Fruit fly (Drosophila melanogaster) whole organism, embryonic: ENCODE data around the gene CG31321.

Experiments
- Ada2b ChIP-seq: fragments of 200-800 bp; sonication (Bioruptor generic); IDR thresholded peaks from 2 replicates; pipeline ENCODE4 v1.3.6; 2022; ENCODE audit warnings: missing biosample characterization, missing genetic modification characterization
- CG10209 ChIP-seq: fragments of 200-800 bp; sonication (Bioruptor generic); optimal IDR thresholded peaks from 3 replicates; lab custom pipeline; 2017; ENCODE audit warnings: missing biosample characterization, mild to moderate bottlenecking, missing genetic modification characterization, missing genetic modification reagents
- CG10979 ChIP-seq: fragments of 200-800 bp; sonication (Bioruptor generic); optimal IDR thresholded peaks from 2 replicates; lab custom pipeline; 2018; ENCODE audit warnings: missing biosample characterization, mild to moderate bottlenecking, missing genetic modification characterization, moderate library complexity
- CG12071 ChIP-seq: fragments of 200-800 bp; sonication (Bioruptor generic); optimal IDR thresholded peaks from 3 replicates; lab custom pipeline; 2018; ENCODE audit warnings: missing biosample characterization, mild to moderate bottlenecking, missing genetic modification characterization
- CG12219 ChIP-seq: fragments of 200-800 bp; sonication (Bioruptor generic); optimal IDR thresholded peaks from 3 replicates; lab custom pipeline; 2018; ENCODE audit warnings: missing biosample characterization, mild to moderate bottlenecking, missing genetic modification characterization
- CG15011 ChIP-seq: fragments of 200-800 bp; sonication (Bioruptor generic); optimal IDR thresholded peaks from 3 replicates; lab custom pipeline; 2018; ENCODE audit warnings: missing biosample characterization, mild to moderate bottlenecking, missing genetic modification characterization
- CG16813 ChIP-seq: fragments of 200-800 bp; sonication (Bioruptor generic); IDR thresholded peaks from 3 replicates; pipeline ENCODE4 v1.3.6; 2022; ENCODE audit warnings: missing biosample characterization, missing genetic modification characterization; ENCODE audit not compliant: partially characterized antibody
- CG2120 ChIP-seq: fragments of 200-800 bp; sonication (Bioruptor generic); optimal IDR thresholded peaks from 3 replicates; lab custom pipeline; 2016; ENCODE audit warnings: missing biosample characterization, missing genetic modification characterization
- CG31224 ChIP-seq: fragments of 200-800 bp; sonication (Bioruptor generic); IDR thresholded peaks from 2 replicates; pipeline ENCODE4 v1.3.6; 2022; ENCODE audit warnings: missing biosample characterization, missing genetic modification characterization
- CG3163 ChIP-seq: fragments of 200-800 bp; sonication (Bioruptor generic); optimal IDR thresholded peaks from 3 replicates; lab custom pipeline; 2016; ENCODE audit warnings: missing biosample characterization, missing genetic modification characterization
- CG3281 ChIP-seq: fragments of 200-800 bp; sonication (Bioruptor generic); optimal IDR thresholded peaks from 3 replicates; lab custom pipeline; 2017; ENCODE audit warnings: missing biosample characterization, mild to moderate bottlenecking, missing genetic modification characterization
- CG34376 ChIP-seq: fragments of 200-800 bp; sonication (Bioruptor generic); optimal IDR thresholded peaks from 2 replicates; lab custom pipeline; 2018; ENCODE audit warnings: missing biosample characterization, mild to moderate bottlenecking, missing genetic modification characterization
- CG5953 ChIP-seq: fragments of 200-800 bp; sonication (Bioruptor generic); IDR thresholded peaks from 2 replicates; pipeline ENCODE4 v1.3.6; 2022; ENCODE audit warnings: missing biosample characterization, missing genetic modification characterization
- CG6254 ChIP-seq: fragments of 200-800 bp; sonication (Bioruptor generic); optimal IDR thresholded peaks from 3 replicates; lab custom pipeline; 2017; ENCODE audit warnings: mild to moderate bottlenecking, missing biosample characterization, missing genetic modification reagents, missing genetic modification characterization
- CG7372 ChIP-seq: fragments of 200-800 bp; sonication (Bioruptor generic); IDR thresholded peaks from 2 replicates; pipeline ENCODE4 v1.3.6; 2022; ENCODE audit warnings: missing biosample characterization, missing genetic modification characterization
- CG7839 ChIP-seq: fragments of 200-800 bp; sonication (Bioruptor generic); optimal IDR thresholded peaks from 3 replicates; lab custom pipeline; 2018; ENCODE audit warnings: missing biosample characterization, mild to moderate bottlenecking, missing genetic modification characterization, moderate library complexity
- CG8290 ChIP-seq, 3 experiments: fragments of 200-800 bp; sonication (Bioruptor generic); optimal IDR thresholded peaks; 2 replicates each; lab custom pipeline; 2016 to 2019; ENCODE audit warnings: missing biosample characterization in 3 of 3, missing genetic modification characterization in 3 of 3, mild to moderate bottlenecking in 2 of 3, moderate library complexity in 1 of 3
- CG9437 ChIP-seq: fragments of 200-800 bp; sonication (Bioruptor generic); optimal IDR thresholded peaks from 2 replicates; lab custom pipeline; 2018; ENCODE audit warnings: missing biosample characterization, mild to moderate bottlenecking, missing genetic modification characterization
- Chrac-16 ChIP-seq: fragments of 200-800 bp; sonication (Bioruptor generic); optimal IDR thresholded peaks from 3 replicates; lab custom pipeline; 2016; ENCODE audit warnings: missing biosample characterization, missing genetic modification characterization
- D19A ChIP-seq: fragments of 200-800 bp; optimal IDR thresholded peaks from 3 replicates; lab custom pipeline; 2019; ENCODE audit warnings: missing biosample characterization, mild to moderate bottlenecking, missing genetic modification characterization, moderate library complexity
- Dll ChIP-seq: fragments of 200-800 bp; sonication (Bioruptor generic); IDR thresholded peaks from 4 replicates; pipeline ENCODE4 v1.3.6; 2022; ENCODE audit warnings: missing biosample characterization, missing genetic modification characterization; ENCODE audit not compliant: partially characterized antibody
- Dref ChIP-seq: fragments of 200-800 bp; sonication (Bioruptor generic); IDR thresholded peaks from 2 replicates; pipeline ENCODE4 v1.3.6; 2022; ENCODE audit warnings: missing biosample characterization, missing genetic modification characterization
- Eip74EF ChIP-seq, 2 experiments: fragments of 200-800 bp in 1 of 2; fragments of >200 bp in 1 of 2; sonication (Bioruptor generic) in 1 of 2; optimal IDR thresholded peaks; 2 replicates each; lab custom pipeline; 2017 to 2019; ENCODE audit warnings: missing biosample characterization in 2 of 2, missing genetic modification characterization in 2 of 2, mild to moderate bottlenecking in 1 of 2, moderate library complexity in 1 of 2
- H15 ChIP-seq: fragments of 200-800 bp; sonication (Bioruptor generic); IDR thresholded peaks from 3 replicates; pipeline ENCODE4 v1.3.6; 2022; ENCODE audit warnings: missing biosample characterization, missing genetic modification characterization
- HLHmδ ChIP-seq: fragments of 200-800 bp; sonication (Bioruptor generic); optimal IDR thresholded peaks from 2 replicates; lab custom pipeline; 2018; ENCODE audit warnings: missing biosample characterization, mild to moderate bottlenecking, missing genetic modification characterization, moderate library complexity
- Hr78 ChIP-seq, 2 experiments: fragments of 200-800 bp in 1 of 2; fragments of >200 bp in 1 of 2; sonication (Bioruptor generic) in 1 of 2; optimal IDR thresholded peaks; 2 replicates each; lab custom pipeline; 2017 to 2019; ENCODE audit warnings: missing biosample characterization in 2 of 2, missing genetic modification characterization in 2 of 2, mild to moderate bottlenecking in 1 of 2, moderate library complexity in 1 of 2
- MTF-1 ChIP-seq: fragments of 200-800 bp; sonication (Bioruptor generic); optimal IDR thresholded peaks from 2 replicates; lab custom pipeline; 2018; ENCODE audit warnings: missing biosample characterization, mild to moderate bottlenecking, missing genetic modification characterization, borderline replicate concordance
- Mrtf ChIP-seq: fragments of 200-800 bp; sonication (Bioruptor generic); IDR thresholded peaks from 3 replicates; pipeline ENCODE4 v1.3.6; 2022; ENCODE audit warnings: missing biosample characterization, missing genetic modification characterization
- Ptx1 ChIP-seq: fragments of 200-800 bp; sonication (Bioruptor generic); IDR thresholded peaks from 2 replicates; pipeline ENCODE4 v1.3.6; 2022; ENCODE audit warnings: missing biosample characterization, missing genetic modification characterization
- Side ChIP-seq: fragments of 200-800 bp; sonication (Bioruptor generic); optimal IDR thresholded peaks from 2 replicates; lab custom pipeline; 2016; ENCODE audit warnings: missing biosample characterization, missing genetic modification characterization
- Six4 ChIP-seq: fragments of 200-800 bp; sonication (Bioruptor generic); optimal IDR thresholded peaks from 2 replicates; lab custom pipeline; 2016; ENCODE audit warnings: missing biosample characterization, missing genetic modification characterization
- Xrp1 ChIP-seq: fragments of 200-800 bp; sonication (Bioruptor generic); IDR thresholded peaks from 2 replicates; pipeline ENCODE4 v1.3.6; 2022; ENCODE audit warnings: missing biosample characterization, missing genetic modification characterization
- crc ChIP-seq: fragments of 200-800 bp; sonication (Bioruptor generic); optimal IDR thresholded peaks from 2 replicates; lab custom pipeline; 2016; ENCODE audit warnings: missing biosample characterization, missing genetic modification characterization
- dimm ChIP-seq: fragments of 200-800 bp; sonication (Bioruptor generic); IDR thresholded peaks from 2 replicates; pipeline ENCODE4 v1.3.6; 2022; ENCODE audit warnings: missing biosample characterization, missing genetic modification characterization
- dysf ChIP-seq: fragments of 200-800 bp; sonication (Bioruptor generic); IDR thresholded peaks from 3 replicates; pipeline ENCODE4 v1.3.6; 2022; ENCODE audit warnings: missing biosample characterization, missing genetic modification characterization
- ems ChIP-seq: fragments of 200-800 bp; sonication (Bioruptor generic); optimal IDR thresholded peaks from 3 replicates; lab custom pipeline; 2016; ENCODE audit warnings: missing biosample characterization, missing genetic modification characterization
- eve ChIP-seq, 2 experiments: fragments of >200 bp; optimal IDR thresholded peaks; 2 replicates each; lab custom pipeline; 2017; ENCODE audit warnings: missing biosample characterization in 2 of 2, missing genetic modification characterization in 2 of 2
- gce ChIP-seq: fragments of 200-800 bp; sonication (Bioruptor generic); IDR thresholded peaks from 3 replicates; pipeline ENCODE4 v1.3.6; 2022; ENCODE audit warnings: missing biosample characterization, missing genetic modification characterization
- ham ChIP-seq: fragments of 200-800 bp; sonication (Bioruptor generic); IDR thresholded peaks from 2 replicates; pipeline ENCODE4 v1.3.6; 2022; ENCODE audit warnings: missing biosample characterization, missing genetic modification characterization
- hb ChIP-seq: fragments of 200-800 bp; sonication (Bioruptor generic); IDR thresholded peaks from 3 replicates; pipeline ENCODE4 v1.3.6; 2022; ENCODE audit warnings: missing biosample characterization, missing genetic modification characterization; ENCODE audit not compliant: partially characterized antibody
- her ChIP-seq: fragments of 200-800 bp; sonication (Bioruptor generic); optimal IDR thresholded peaks from 2 replicates; lab custom pipeline; 2016; ENCODE audit warnings: missing biosample characterization, missing genetic modification characterization
- hkb ChIP-seq, 2 experiments: fragments of 200-800 bp in 1 of 2; fragments of >200 bp in 1 of 2; sonication (Bioruptor generic) in 1 of 2; IDR thresholded peaks in 1 of 2; optimal IDR thresholded peaks in 1 of 2; 2 replicates each; pipeline versions ENCODE4 v1.3.6 to Lab custom; 2017 to 2022; ENCODE audit warnings: missing biosample characterization in 1 of 2, missing genetic modification characterization in 1 of 2
- jing ChIP-seq: fragments of 200-800 bp; sonication (Bioruptor generic); optimal IDR thresholded peaks from 2 replicates; lab custom pipeline; 2018; ENCODE audit warnings: missing biosample characterization, mild to moderate bottlenecking, missing genetic modification characterization
- ken ChIP-seq: fragments of 200-800 bp; sonication (Bioruptor generic); IDR thresholded peaks from 3 replicates; pipeline ENCODE4 v1.3.6; 2022; ENCODE audit warnings: missing biosample characterization, missing genetic modification characterization
- kni ChIP-seq: fragments of 200-800 bp; sonication (Bioruptor generic); optimal IDR thresholded peaks from 3 replicates; lab custom pipeline; 2017; ENCODE audit warnings: mild to moderate bottlenecking, missing biosample characterization, missing genetic modification reagents, missing genetic modification characterization
- nerfin-2 ChIP-seq: fragments of 200-800 bp; sonication (Bioruptor generic); IDR thresholded peaks from 2 replicates; pipeline ENCODE4 v1.3.6; 2022; ENCODE audit warnings: missing biosample characterization, missing genetic modification characterization; ENCODE audit not compliant: partially characterized antibody
- peb ChIP-seq: fragments of 200-800 bp; sonication (Bioruptor generic); IDR thresholded peaks from 2 replicates; pipeline ENCODE4 v1.3.6; 2022; ENCODE audit warnings: missing biosample characterization, missing genetic modification characterization
- pzg ChIP-seq: fragments of 200-800 bp; sonication (Bioruptor generic); optimal IDR thresholded peaks from 3 replicates; lab custom pipeline; 2018; ENCODE audit warnings: missing biosample characterization, mild to moderate bottlenecking, missing genetic modification characterization, moderate library complexity
- sim ChIP-seq: fragments of 200-800 bp; sonication (Bioruptor generic); IDR thresholded peaks from 2 replicates; pipeline ENCODE4 v1.3.6; 2022; ENCODE audit warnings: missing biosample characterization, missing genetic modification characterization

Gene CG31321

DNA sequence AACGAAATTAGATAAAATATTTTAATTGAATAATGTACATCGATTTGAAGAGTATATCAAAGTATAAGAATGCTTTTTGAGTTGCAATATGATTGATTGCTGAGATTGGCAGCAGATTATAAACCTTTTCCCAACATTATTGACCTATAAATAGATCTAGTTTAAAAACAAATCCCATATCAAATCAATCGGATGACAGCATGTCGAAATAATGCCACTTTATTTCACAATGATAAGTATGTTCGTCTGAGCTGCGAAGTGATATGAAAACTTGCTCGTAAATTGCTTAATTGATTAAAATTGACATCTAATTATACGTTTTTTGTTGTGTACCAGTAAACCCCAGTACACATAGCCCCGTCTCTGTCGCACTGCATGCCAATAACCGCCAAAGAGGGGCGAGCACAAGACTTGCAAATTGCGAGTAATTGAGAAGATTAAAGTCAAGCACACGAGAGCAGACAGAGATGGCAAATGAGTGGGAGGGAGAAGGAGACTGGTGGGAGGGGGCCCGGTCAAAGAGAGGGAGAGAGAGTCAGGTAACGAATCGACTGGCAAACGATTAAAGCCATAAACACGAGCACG lies 27.0 kb upstream of the CG31321 start (continued):
- TF ChIP-seq HLHmδ (GFP tag; lab: Kevin White, UChicago): no peak
- no peak for TF ChIP-seq ham (GFP tag; lab: Robert Waterston, UW)
- no peak for TF ChIP-seq Ada2b (GFP tag; lab: Robert Waterston, UW)
- TF ChIP-seq Six4 (GFP tag; lab: Kevin White, UChicago): no peak
- no peak for TF ChIP-seq peb
- peak; percentile 13 for TF ChIP-seq Chrac-16 (GFP tag; lab: Kevin White, UChicago)
- no peak for TF ChIP-seq CG7372 (GFP tag; lab: Robert Waterston, UW)
- TF ChIP-seq Eip74EF (GFP tag; optimal IDR thresholded peaks at IDR 0.05; lab: Kevin White, UChicago): peak in 1 of 2 experiments; percentile 18
- no peak for TF ChIP-seq Ptx1 (GFP tag; lab: Robert Waterston, UW)
- no peak for TF ChIP-seq CG6254 (GFP tag; lab: Kevin White, UChicago)
- peak; percentile 58 for TF ChIP-seq CG3281 (GFP tag; lab: Kevin White, UChicago)
- no peak for TF ChIP-seq kni
- no peak for TF ChIP-seq CG3163 (GFP tag; lab: Kevin White, UChicago)
- TF ChIP-seq ken: no peak
- TF ChIP-seq jing (GFP tag; lab: Kevin White, UChicago): peak; percentile 43
- no peak for TF ChIP-seq pzg (GFP tag; lab: Kevin White, UChicago)
- TF ChIP-seq CG31224 (GFP tag; lab: Robert Waterston, UW): no peak
- TF ChIP-seq dysf (GFP tag; lab: Robert Waterston, UW): no peak
- no peak for TF ChIP-seq her (GFP tag; lab: Kevin White, UChicago)
- TF ChIP-seq CG15011 (GFP tag; lab: Kevin White, UChicago): peak; percentile 25
- no peak for TF ChIP-seq Mrtf (GFP tag; lab: Robert Waterston, UW)
- no peak for TF ChIP-seq CG9437 (GFP tag; lab: Kevin White, UChicago)
- no peak for TF ChIP-seq CG12071 (GFP tag; lab: Kevin White, UChicago)
- TF ChIP-seq Hr78 (GFP tag; optimal IDR thresholded peaks at IDR 0.05; lab: Kevin White, UChicago): no peak
- TF ChIP-seq CG7839 (tag; lab: Kevin White, UChicago): peak; percentile 45
- TF ChIP-seq hb (GFP tag; lab: Robert Waterston, UW): no peak
- no peak for TF ChIP-seq dimm (GFP tag; lab: Robert Waterston, UW)
- no peak for TF ChIP-seq ems (GFP tag; lab: Kevin White, UChicago)
- TF ChIP-seq CG2120 (GFP tag; lab: Kevin White, UChicago): peak; percentile 79
- TF ChIP-seq MTF-1 (GFP tag; lab: Kevin White, UChicago): no peak
- TF ChIP-seq sim (GFP tag; lab: Robert Waterston, UW): no peak
- TF ChIP-seq Xrp1 (GFP tag; lab: Robert Waterston, UW): no peak
- no peak for TF ChIP-seq CG5953 (GFP tag; lab: Robert Waterston, UW)
- TF ChIP-seq CG10979 (tag; lab: Kevin White, UChicago): no peak
- TF ChIP-seq Side (GFP tag; lab: Kevin White, UChicago): no peak
- no peak for TF ChIP-seq Dref (GFP tag; lab: Robert Waterston, UW)
- TF ChIP-seq CG34376: no peak
- TF ChIP-seq D19A: peak; percentile 10
- TF ChIP-seq H15: no peak
- TF ChIP-seq gce (GFP tag; lab: Robert Waterston, UW): no peak
- TF ChIP-seq CG8290 (GFP tag; optimal IDR thresholded peaks at IDR 0.05; lab: Kevin White, UChicago): no peak
- TF ChIP-seq CG8290 (tag; optimal IDR thresholded peaks at IDR 0.05; lab: Kevin White, UChicago): peak in 1 of 2 experiments; percentile 71
- TF ChIP-seq hkb (optimal IDR thresholded peaks at IDR 0.05; lab: Kevin White, UChicago): no peak
- TF ChIP-seq hkb (GFP tag; IDR thresholded peaks at IDR 0.05; lab: Robert Waterston, UW): no peak
- TF ChIP-seq Dll (GFP tag; lab: Robert Waterston, UW): no peak
- peak in 1 of 2 experiments; percentile 90 for TF ChIP-seq eve (GFP tag; optimal IDR thresholded peaks at IDR 0.05; lab: Kevin White, UChicago)
- no peak for TF ChIP-seq nerfin-2
- TF ChIP-seq CG10209 (GFP tag; lab: Kevin White, UChicago): peak; percentile 68
- TF ChIP-seq crc: peak; percentile 49
- TF ChIP-seq CG16813 (GFP tag; lab: Robert Waterston, UW): no peak
- TF ChIP-seq CG12219 (GFP tag; lab: Kevin White, UChicago): no peak
